Fruit fly (Drosophila melanogaster) whole organism, embryonic: ENCODE results near the gene PolD2.

Experiments used
- Ada2b ChIP-seq: fragments of 200-800 bp; sonication (Bioruptor generic); IDR thresholded peaks from 2 replicates; pipeline ENCODE4 v1.3.6; 2022; ENCODE audit warnings: missing biosample characterization, missing genetic modification characterization
- Awh ChIP-seq: fragments of 200-800 bp; sonication (Bioruptor generic); IDR thresholded peaks from 2 replicates; pipeline ENCODE4, ENCODE4 v1.3.6; 2022; ENCODE audit warnings: missing biosample characterization, missing genetic modification characterization
- BtbVII ChIP-seq: fragments of 200-800 bp; sonication (Bioruptor generic); optimal IDR thresholded peaks from 3 replicates; lab custom pipeline; 2017; ENCODE audit warnings: missing biosample characterization, mild to moderate bottlenecking, missing genetic modification characterization
- CG10267 ChIP-seq: fragments of 200-800 bp; sonication (Bioruptor generic); optimal IDR thresholded peaks from 2 replicates; lab custom pipeline; 2018; ENCODE audit warnings: missing biosample characterization, mild to moderate bottlenecking, missing genetic modification characterization, moderate library complexity
- CG10321 ChIP-seq: fragments of 200-800 bp; sonication (Bioruptor generic); IDR thresholded peaks from 2 replicates; pipeline ENCODE4 v1.3.6; 2022; ENCODE audit warnings: missing biosample characterization, missing genetic modification characterization
- CG10431 ChIP-seq: fragments of 200-800 bp; sonication (Bioruptor generic); optimal IDR thresholded peaks from 3 replicates; lab custom pipeline; 2018; ENCODE audit warnings: missing biosample characterization, mild to moderate bottlenecking, missing genetic modification characterization
- CG12942 ChIP-seq: fragments of 200-800 bp; sonication (Bioruptor generic); optimal IDR thresholded peaks from 3 replicates; lab custom pipeline; 2016; ENCODE audit warnings: missing biosample characterization, missing genetic modification characterization
- CG13123 ChIP-seq: fragments of 200-800 bp; sonication (Bioruptor generic); optimal IDR thresholded peaks from 2 replicates; lab custom pipeline; 2016; ENCODE audit warnings: missing biosample characterization, missing genetic modification characterization
- CG14965 ChIP-seq: fragments of 200-800 bp; sonication (Bioruptor generic); optimal IDR thresholded peaks from 2 replicates; lab custom pipeline; 2016; ENCODE audit warnings: missing biosample characterization, missing genetic modification characterization, borderline replicate concordance
- CG15479 ChIP-seq: fragments of 200-800 bp; sonication (Bioruptor generic); optimal IDR thresholded peaks from 3 replicates; lab custom pipeline; 2019; ENCODE audit warnings: missing biosample characterization, mild to moderate bottlenecking, missing genetic modification characterization, moderate library complexity
- CG15601 ChIP-seq: fragments of 200-800 bp; sonication (Bioruptor generic); optimal IDR thresholded peaks from 3 replicates; lab custom pipeline; 2019; ENCODE audit warnings: missing biosample characterization, mild to moderate bottlenecking, missing genetic modification characterization, moderate library complexity
- CG31365 ChIP-seq: fragments of 200-800 bp; sonication (Bioruptor generic); optimal IDR thresholded peaks from 2 replicates; lab custom pipeline; 2018; ENCODE audit warnings: missing biosample characterization, mild to moderate bottlenecking, missing genetic modification characterization
- CG3163 ChIP-seq: fragments of 200-800 bp; sonication (Bioruptor generic); optimal IDR thresholded peaks from 3 replicates; lab custom pipeline; 2016; ENCODE audit warnings: missing biosample characterization, missing genetic modification characterization
- CG32767 ChIP-seq: fragments of 200-800 bp; sonication (Bioruptor generic); IDR thresholded peaks from 2 replicates; pipeline ENCODE4 v1.3.6; 2022; ENCODE audit warnings: missing biosample characterization, missing genetic modification characterization
- CG34376 ChIP-seq: fragments of 200-800 bp; sonication (Bioruptor generic); optimal IDR thresholded peaks from 2 replicates; lab custom pipeline; 2018; ENCODE audit warnings: missing biosample characterization, mild to moderate bottlenecking, missing genetic modification characterization
- CG3847 ChIP-seq: fragments of 200-800 bp; sonication (Bioruptor generic); IDR thresholded peaks from 2 replicates; pipeline ENCODE4 v1.3.6; 2022; ENCODE audit warnings: missing biosample characterization, missing genetic modification characterization
- CG7839 ChIP-seq: fragments of 200-800 bp; sonication (Bioruptor generic); optimal IDR thresholded peaks from 3 replicates; lab custom pipeline; 2018; ENCODE audit warnings: missing biosample characterization, mild to moderate bottlenecking, missing genetic modification characterization, moderate library complexity
- CG7987 ChIP-seq: fragments of 200-800 bp; sonication (Bioruptor generic); optimal IDR thresholded peaks from 2 replicates; lab custom pipeline; 2018; ENCODE audit warnings: missing biosample characterization, mild to moderate bottlenecking, missing genetic modification characterization, moderate library complexity
- CG8924 ChIP-seq: fragments of 200-800 bp; optimal IDR thresholded peaks from 3 replicates; lab custom pipeline; 2019; ENCODE audit warnings: missing biosample characterization, mild to moderate bottlenecking, missing genetic modification characterization, moderate library complexity
- CG9609 ChIP-seq: fragments of 200-800 bp; sonication (Bioruptor generic); optimal IDR thresholded peaks from 3 replicates; lab custom pipeline; 2016; ENCODE audit warnings: missing biosample characterization, missing genetic modification characterization
- D19A ChIP-seq: fragments of 200-800 bp; optimal IDR thresholded peaks from 3 replicates; lab custom pipeline; 2019; ENCODE audit warnings: missing biosample characterization, mild to moderate bottlenecking, missing genetic modification characterization, moderate library complexity
- Dek ChIP-seq: fragments of 200-800 bp; sonication (Bioruptor generic); optimal IDR thresholded peaks from 3 replicates; lab custom pipeline; 2019; ENCODE audit warnings: missing biosample characterization, mild to moderate bottlenecking, missing genetic modification characterization, moderate library complexity
- Dip3 ChIP-seq: fragments of 200-800 bp; sonication (Bioruptor generic); optimal IDR thresholded peaks from 3 replicates; lab custom pipeline; 2016; ENCODE audit warnings: missing biosample characterization, missing genetic modification characterization
- ERR ChIP-seq: fragments of 200-800 bp; sonication (Bioruptor generic); optimal IDR thresholded peaks from 2 replicates; lab custom pipeline; 2016; ENCODE audit warnings: missing biosample characterization, missing genetic modification characterization
- GATAe ChIP-seq: fragments of 200-800 bp; sonication (Bioruptor generic); conservative IDR thresholded peaks from 2 replicates; pipeline ENCODE4 v1.3.6; 2022; ENCODE audit warnings: missing biosample characterization, missing genetic modification characterization
- Hmr ChIP-seq: fragments of 200-800 bp; sonication (Bioruptor generic); optimal IDR thresholded peaks from 3 replicates; lab custom pipeline; 2017; ENCODE audit warnings: mild to moderate bottlenecking, missing biosample characterization, missing genetic modification reagents, missing genetic modification characterization
- Max ChIP-seq: fragments of 200-800 bp; sonication (Bioruptor generic); optimal IDR thresholded peaks from 2 replicates; lab custom pipeline; 2016; ENCODE audit warnings: missing biosample characterization, mild to moderate bottlenecking, missing genetic modification characterization
- NC2β ChIP-seq: fragments of 200-800 bp; sonication (Bioruptor generic); optimal IDR thresholded peaks from 2 replicates; lab custom pipeline; 2016; ENCODE audit warnings: missing biosample characterization, missing genetic modification characterization
- NK7.1 ChIP-seq: fragments of 200-800 bp; sonication (Bioruptor generic); optimal IDR thresholded peaks from 3 replicates; lab custom pipeline; 2016; ENCODE audit warnings: missing biosample characterization, missing genetic modification characterization
- Trl ChIP-seq, 3 experiments: fragments of >200 bp in 2 of 3; fragments of 200-800 bp in 1 of 3; sonication (Bioruptor generic) in 1 of 3; optimal IDR thresholded peaks; 2 replicates in 1 of 3; 3 replicates in 2 of 3; lab custom pipeline; 2016 to 2017; ENCODE audit warnings: missing biosample characterization in 1 of 3, missing genetic modification characterization in 1 of 3
- Xrp1 ChIP-seq: fragments of 200-800 bp; sonication (Bioruptor generic); IDR thresholded peaks from 2 replicates; pipeline ENCODE4 v1.3.6; 2022; ENCODE audit warnings: missing biosample characterization, missing genetic modification characterization
- abd-A ChIP-seq: fragments of 200-800 bp; sonication (Bioruptor generic); optimal IDR thresholded peaks from 3 replicates; lab custom pipeline; 2019; ENCODE audit warnings: missing biosample characterization, mild to moderate bottlenecking, missing genetic modification characterization, moderate library complexity
- az2 ChIP-seq: fragments of 200-800 bp; sonication (Bioruptor generic); optimal IDR thresholded peaks from 3 replicates; lab custom pipeline; 2016; ENCODE audit warnings: missing biosample characterization, missing genetic modification characterization
- cas ChIP-seq: fragments of 200-800 bp; sonication (Bioruptor generic); IDR thresholded peaks from 2 replicates; pipeline ENCODE4 v1.3.6; 2022; ENCODE audit warnings: missing biosample characterization, missing genetic modification characterization
- chinmo ChIP-seq: fragments of 200-800 bp; sonication (Bioruptor generic); IDR thresholded peaks from 4 replicates; pipeline ENCODE4 v1.3.6; 2022; ENCODE audit warnings: missing biosample characterization, missing genetic modification characterization; ENCODE audit not compliant: partially characterized antibody
- jing ChIP-seq: fragments of 200-800 bp; sonication (Bioruptor generic); optimal IDR thresholded peaks from 2 replicates; lab custom pipeline; 2018; ENCODE audit warnings: missing biosample characterization, mild to moderate bottlenecking, missing genetic modification characterization
- lab ChIP-seq: fragments of 200-800 bp; sonication (Bioruptor generic); optimal IDR thresholded peaks from 3 replicates; lab custom pipeline; 2017; ENCODE audit warnings: missing biosample characterization, missing genetic modification characterization, mild to moderate bottlenecking, moderate library complexity, missing genetic modification reagents
- prd ChIP-seq, 3 experiments: fragments of >200 bp in 2 of 3; fragments of 200-800 bp in 1 of 3; sonication (Bioruptor generic) in 1 of 3; optimal IDR thresholded peaks in 2 of 3; IDR thresholded peaks in 1 of 3; 2 replicates in 2 of 3; 3 replicates in 1 of 3; pipeline versions ENCODE4 v1.3.6 to Lab custom; 2017 to 2022; ENCODE audit warnings: missing biosample characterization in 1 of 3, missing genetic modification characterization in 1 of 3
- ro ChIP-seq: fragments of 200-800 bp; sonication (Bioruptor generic); IDR thresholded peaks from 2 replicates; pipeline ENCODE4 v1.3.6; 2022; ENCODE audit warnings: missing biosample characterization, missing genetic modification characterization
- sisA ChIP-seq: fragments of 200-800 bp; sonication (Bioruptor generic); IDR thresholded peaks from 2 replicates; pipeline ENCODE4 v1.3.6; 2022; ENCODE audit warnings: missing biosample characterization, missing genetic modification characterization
- slp2 ChIP-seq: fragments of 200-800 bp; sonication (Bioruptor generic); optimal IDR thresholded peaks from 2 replicates; lab custom pipeline; 2016; ENCODE audit warnings: missing biosample characterization, missing genetic modification characterization
- sna ChIP-seq: fragments of 200-800 bp; sonication (Bioruptor generic); IDR thresholded peaks from 2 replicates; pipeline ENCODE4 v1.3.6; 2022; ENCODE audit warnings: missing biosample characterization, missing genetic modification characterization; ENCODE audit not compliant: partially characterized antibody
- sqz ChIP-seq: fragments of 200-800 bp; sonication (Bioruptor generic); optimal IDR thresholded peaks from 3 replicates; lab custom pipeline; 2018; ENCODE audit warnings: missing biosample characterization, mild to moderate bottlenecking, missing genetic modification characterization
- sug ChIP-seq: fragments of 200-800 bp; optimal IDR thresholded peaks from 2 replicates; lab custom pipeline; 2019; ENCODE audit warnings: missing biosample characterization, mild to moderate bottlenecking, missing genetic modification characterization, moderate library complexity
- vfl ChIP-seq: fragments of 200-800 bp; sonication (Bioruptor generic); optimal IDR thresholded peaks from 2 replicates; lab custom pipeline; 2016; ENCODE audit warnings: missing biosample characterization, missing genetic modification characterization
- zen2 ChIP-seq: fragments of 200-800 bp; sonication (Bioruptor generic); IDR thresholded peaks from 3 replicates; pipeline ENCODE4 v1.3.6; 2022; ENCODE audit warnings: missing biosample characterization, missing genetic modification characterization; ENCODE audit not compliant: partially characterized antibody

PolD2 gene

DNA sequence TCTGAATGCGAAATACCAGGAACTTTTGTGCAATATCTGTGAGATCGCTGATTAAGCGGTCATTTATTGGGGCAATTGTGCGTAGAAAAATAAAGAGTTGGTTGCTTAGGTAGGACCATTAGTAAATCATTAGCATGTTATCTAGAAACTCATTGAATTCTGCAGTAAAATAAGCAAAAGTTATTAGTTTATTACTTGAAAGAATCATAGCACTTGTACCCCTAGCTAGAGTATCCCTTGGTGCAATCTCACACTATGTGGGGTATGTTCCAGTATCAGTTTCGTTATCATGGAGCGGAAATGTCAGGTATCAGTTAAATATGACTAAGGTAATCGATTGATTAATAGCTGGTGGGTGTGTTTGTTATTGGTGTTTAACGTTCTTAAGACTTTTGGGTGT, 30.0 kb upstream of the PolD2 start (continued):
- TF ChIP-seq D19A (tag; lab: Kevin White, UChicago) (peak; percentile 63), Hmr (GFP tag; lab: Kevin White, UChicago) (peak; percentile 12), CG3847 (GFP tag; lab: Robert Waterston, UW) (no peak), prd (optimal IDR thresholded peaks at IDR 0.05; lab: Kevin White, UChicago) (no peak), prd (GFP tag; IDR thresholded peaks at IDR 0.05; lab: Robert Waterston, UW) (no peak), lab (GFP tag; lab: Kevin White, UChicago) (peak; percentile 58), Dip3 (GFP tag; lab: Kevin White, UChicago) (no peak), CG34376 (peak; percentile 42)

DNA sequence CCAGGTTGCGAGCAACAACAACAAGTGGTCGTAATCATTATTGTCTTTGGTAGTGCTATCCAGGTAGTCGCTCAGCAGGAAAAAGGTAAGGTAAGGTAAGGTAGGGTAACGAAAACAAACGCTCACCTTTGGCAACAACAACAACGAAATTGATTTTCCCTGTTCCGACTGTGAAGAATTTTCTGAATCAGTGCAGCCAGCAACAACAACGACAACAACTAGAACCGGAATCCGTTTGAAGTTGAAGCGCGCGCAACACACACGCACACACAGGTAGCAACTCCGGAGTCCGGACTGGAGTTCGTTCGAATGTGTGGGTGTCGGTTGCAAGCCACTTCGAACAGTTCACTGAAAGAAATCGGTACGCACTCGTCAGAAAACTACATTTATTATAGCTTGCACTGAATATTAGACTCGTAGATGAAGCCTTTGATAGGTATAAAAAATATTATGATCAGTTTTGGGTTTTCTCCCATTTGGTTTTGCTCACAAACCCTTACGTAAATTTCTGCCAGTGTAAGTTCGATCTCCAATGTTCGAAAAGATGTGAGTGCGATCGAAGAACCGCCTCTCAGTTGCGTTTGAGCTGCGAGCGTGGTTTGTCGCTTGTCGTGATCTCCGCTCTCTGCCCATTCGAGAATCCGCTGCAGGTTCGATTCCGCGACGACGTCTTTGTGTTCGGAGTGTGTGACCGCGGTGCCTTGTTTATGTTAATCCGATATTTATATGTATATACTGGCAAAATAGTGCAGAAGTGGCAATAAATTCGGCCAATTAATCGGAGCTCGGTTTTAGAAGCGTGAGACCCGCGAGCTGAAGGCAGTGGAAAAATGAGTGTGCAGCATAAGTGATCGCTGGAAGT, 28.9 kb upstream of the PolD2 start, which contains the start of gene CG13921:
TSS of gene CG13921 (plus strand) at position 570 of the 862 bp plus-strand sequence.
- peak; percentile 93 for TF ChIP-seq CG14965 (GFP tag; lab: Kevin White, UChicago)
- peak; percentile 91 for TF ChIP-seq GATAe
- TF ChIP-seq Ada2b (GFP tag; lab: Robert Waterston, UW): peak; percentile 99
- peak; percentile 94 for TF ChIP-seq CG10431 (GFP tag; lab: Kevin White, UChicago)
- peak; percentile 99 for TF ChIP-seq CG10267 (tag; lab: Kevin White, UChicago)
- TF ChIP-seq abd-A (tag; lab: Kevin White, UChicago): peak; percentile 69
- peak; percentile 97 for TF ChIP-seq ERR (GFP tag; lab: Kevin White, UChicago)
- peak; percentile 99 for TF ChIP-seq NC2β (GFP tag; lab: Kevin White, UChicago)
- peak; percentile 97 for TF ChIP-seq CG15601
- TF ChIP-seq sug (tag; lab: Kevin White, UChicago): peak; percentile 93
- peak; percentile 98 for TF ChIP-seq vfl (GFP tag; lab: Kevin White, UChicago)
- TF ChIP-seq BtbVII (GFP tag; lab: Kevin White, UChicago): peak; percentile 97
- TF ChIP-seq jing (GFP tag; lab: Kevin White, UChicago): peak; percentile 98
- TF ChIP-seq Awh (GFP tag; lab: Robert Waterston, UW): peak; percentile 99
- TF ChIP-seq chinmo (GFP tag; lab: Robert Waterston, UW): peak; percentile 69; the same call in 1 of the 4 replicates
- peak; percentile 97 for TF ChIP-seq Dek (tag; lab: Kevin White, UChicago)
- peak; percentile 99 for TF ChIP-seq Max
- TF ChIP-seq sna (GFP tag; lab: Robert Waterston, UW): no peak
- peak; percentile 93 for TF ChIP-seq CG3163
- peak; percentile 99 for TF ChIP-seq NK7.1 (GFP tag; lab: Kevin White, UChicago)
- peak; percentile 99 for TF ChIP-seq CG9609
- peak; percentile 100 for TF ChIP-seq sisA (GFP tag; lab: Robert Waterston, UW)
- TF ChIP-seq sqz (GFP tag; lab: Kevin White, UChicago): peak; percentile 98
- TF ChIP-seq Trl (optimal IDR thresholded peaks at IDR 0.05; lab: Kevin White, UChicago): peak; percentile 32 to 35
- peak; percentile 100 for TF ChIP-seq Trl (GFP tag; optimal IDR thresholded peaks at IDR 0.05; lab: Kevin White, UChicago)
- peak; percentile 91 for TF ChIP-seq ro (GFP tag; lab: Robert Waterston, UW)
- peak; percentile 99 for TF ChIP-seq CG8924 (tag; lab: Kevin White, UChicago)
- TF ChIP-seq CG32767 (GFP tag; lab: Robert Waterston, UW): peak; percentile 98
- peak; percentile 83 for TF ChIP-seq CG10321
- peak; percentile 99 for TF ChIP-seq az2 (GFP tag; lab: Kevin White, UChicago)
- TF ChIP-seq Xrp1 (GFP tag; lab: Robert Waterston, UW): peak; percentile 100
- peak; percentile 98 for TF ChIP-seq CG7987
- TF ChIP-seq zen2 (GFP tag; lab: Robert Waterston, UW): no peak
- peak; percentile 98 for TF ChIP-seq CG13123 (GFP tag; lab: Kevin White, UChicago)
- peak; percentile 97 for TF ChIP-seq cas (GFP tag; lab: Robert Waterston, UW)
- peak; percentile 99 for TF ChIP-seq CG7839 (tag; lab: Kevin White, UChicago)
- peak; percentile 99 for TF ChIP-seq slp2 (GFP tag; lab: Kevin White, UChicago)
- peak; percentile 98 for TF ChIP-seq CG12942
- peak; percentile 94 for TF ChIP-seq CG31365
- peak; percentile 98 for TF ChIP-seq CG15479 (GFP tag; lab: Kevin White, UChicago)
